Fruit fly (Drosophila melanogaster) whole organism, prepupa: Measurements from ENCODE around the gene CAHbeta.

Experiments used
- CG31627 ChIP-seq: fragments of 200-800 bp; sonication (Bioruptor generic); optimal IDR thresholded peaks from 3 replicates; lab custom pipeline; 2016; ENCODE audit warnings: missing biosample characterization, missing genetic modification characterization
- acj6 ChIP-seq: fragments of 200-800 bp; sonication (Bioruptor generic); optimal IDR thresholded peaks from 3 replicates; lab custom pipeline; 2016; ENCODE audit warnings: missing biosample characterization, missing genetic modification characterization
- dac ChIP-seq: fragments of 200-800 bp; sonication (Bioruptor generic); optimal IDR thresholded peaks from 2 replicates; lab custom pipeline; 2017; ENCODE audit warnings: missing biosample characterization, mild to moderate bottlenecking, missing genetic modification characterization
- fd59A ChIP-seq: fragments of 200-800 bp; sonication (Bioruptor generic); optimal IDR thresholded peaks from 2 replicates; lab custom pipeline; 2017; ENCODE audit warnings: missing biosample characterization, mild to moderate bottlenecking, missing genetic modification characterization, missing genetic modification reagents

DNA sequence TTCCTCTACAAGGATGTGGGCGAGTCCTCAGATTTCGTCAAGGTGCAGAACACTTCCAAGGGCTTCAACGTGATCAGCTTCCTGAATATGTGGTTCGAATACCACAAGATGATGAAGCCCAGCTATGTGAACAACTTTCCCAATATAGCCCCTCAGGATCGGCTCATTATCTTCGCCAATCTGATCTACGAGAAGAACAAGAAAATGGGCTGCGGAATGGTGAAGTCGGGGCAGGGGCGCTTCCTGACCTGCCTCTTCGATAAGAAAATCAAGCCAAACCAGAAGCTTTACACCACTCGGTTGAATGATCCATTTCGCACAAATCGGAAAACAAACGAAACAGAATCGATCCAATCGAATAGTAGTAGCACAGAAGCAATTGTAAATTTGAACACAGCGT lies 17.6 kb downstream of the CAHbeta start:
- TF ChIP-seq CG31627 (GFP tag; lab: Kevin White, UChicago) (no peak), fd59A (GFP tag; lab: Kevin White, UChicago) (no peak), acj6 (GFP tag; lab: Kevin White, UChicago) (no peak), dac (GFP tag; lab: Kevin White, UChicago) (no peak)
